Worm (Caenorhabditis elegans): ENCODE results near the gene F53B7.7.
A peak's percentile ranks its signal among the peaks of the same experiment; 100 is the strongest.

Gene F53B7.7

ce11 chrV:10991789-10992188 is 7.1 kb upstream of the F53B7.7 start, which contains the start of gene frpr-9:
Gene frpr-9, plus strand, starts transcription at chrV:10992089.
- TF ChIP-seq elt-2 (tag; optimal IDR thresholded peaks at IDR 0.05) (no peak), elt-3 (tag; optimal IDR thresholded peaks at IDR 0.05) (no peak), skn-1 (tag; optimal IDR thresholded peaks at IDR 0.05) (no peak), nhr-76 (tag; optimal IDR thresholded peaks at IDR 0.05) (no peak), nhr-11 (tag; optimal IDR thresholded peaks at IDR 0.05) (no peak), nhr-77 (tag; optimal IDR thresholded peaks at IDR 0.05) (no peak), nhr-12 (tag; optimal IDR thresholded peaks at IDR 0.05) (no peak), ceh-9 (tag; optimal IDR thresholded peaks at IDR 0.05) (no peak), nfya-1 (tag; optimal IDR thresholded peaks at IDR 0.05; ENCODE audit: insufficient read depth) (no peak), fkh-2 (tag; optimal IDR thresholded peaks at IDR 0.05) (no peak), egl-5 (tag; optimal IDR thresholded peaks at IDR 0.05) (no peak), pha-4 (tag; optimal IDR thresholded peaks at IDR 0.05) (no peak), nhr-43 (tag; optimal IDR thresholded peaks at IDR 0.05; ENCODE audit: poor library complexity, severe bottlenecking) (no peak)

- TF ChIP-seq pha-4 (tag; optimal IDR thresholded peaks at IDR 0.05) (peak; percentile 94), elt-2 (tag; optimal IDR thresholded peaks at IDR 0.05) (peak; percentile 18), snpc-4 (tag; optimal IDR thresholded peaks at IDR 0.05) (peak; percentile 87), nfya-1 (tag; optimal IDR thresholded peaks at IDR 0.05; ENCODE audit: insufficient read depth) (peak; percentile 81), R02D3.7 (tag; optimal IDR thresholded peaks at IDR 0.05) (peak; percentile 29), fkh-10 (GFP tag; optimal IDR thresholded peaks at IDR 0.05) (peak; percentile 22), egl-5 (tag; optimal IDR thresholded peaks at IDR 0.05) (peak; percentile 41), lin-39 (tag; optimal IDR thresholded peaks at IDR 0.05) (no peak), nhr-25 (tag; optimal IDR thresholded peaks at IDR 0.05) (peak; percentile 45), ceh-16 (tag; optimal IDR thresholded peaks at IDR 0.05) (no peak), lin-15B (tag; optimal IDR thresholded peaks at IDR 0.05) (peak; percentile 95), ztf-4 (tag; optimal IDR thresholded peaks at IDR 0.05) (no peak), nhr-43 (tag; optimal IDR thresholded peaks at IDR 0.05; ENCODE audit: poor library complexity, severe bottlenecking) (peak; percentile 12), pqm-1 (tag; optimal IDR thresholded peaks at IDR 0.05) (no peak)
Measured at ce11 chrV:11000650-11001049, 1.8 kb downstream of the F53B7.7 start, which contains the start of gene isy-1. Gene isy-1, minus strand, starts transcription at chrV:11000699.

ce11 chrV:11002434-11002833 is 3.5 kb downstream of the F53B7.7 start, which contains the start of gene F53B7.4:
Gene F53B7.4, minus strand, starts transcription at chrV:11002534.
- TF ChIP-seq aly-2 (tag; optimal IDR thresholded peaks at IDR 0.05), result no peak
- TF ChIP-seq eor-1 (tag; optimal IDR thresholded peaks at IDR 0.05), result no peak
- TF ChIP-seq nhr-67 (tag; optimal IDR thresholded peaks at IDR 0.05), result no peak
- TF ChIP-seq unc-39 (tag; optimal IDR thresholded peaks at IDR 0.05), result no peak
- TF ChIP-seq lsy-12 (tag; optimal IDR thresholded peaks at IDR 0.05), result no peak
- no peak for TF ChIP-seq nhr-23 (tag; optimal IDR thresholded peaks at IDR 0.05)
- no peak for TF ChIP-seq elt-2 (tag; optimal IDR thresholded peaks at IDR 0.05)
- TF ChIP-seq ztf-4 (tag; optimal IDR thresholded peaks at IDR 0.05), result no peak
- no peak for TF ChIP-seq ceh-82 (tag; optimal IDR thresholded peaks at IDR 0.05)
- TF ChIP-seq fkh-10 (GFP tag; optimal IDR thresholded peaks at IDR 0.05), result no peak
- no peak for TF ChIP-seq lin-15B (tag; optimal IDR thresholded peaks at IDR 0.05)
- no peak for TF ChIP-seq ceh-28 (tag; optimal IDR thresholded peaks at IDR 0.05)
- no peak for TF ChIP-seq nhr-25 (tag; optimal IDR thresholded peaks at IDR 0.05)
- TF ChIP-seq nhr-77 (tag; optimal IDR thresholded peaks at IDR 0.05), result no peak
- TF ChIP-seq nhr-43 (tag; optimal IDR thresholded peaks at IDR 0.05; ENCODE audit: poor library complexity, severe bottlenecking), result no peak
- TF ChIP-seq sea-2 (GFP tag; optimal IDR thresholded peaks at IDR 0.05), result no peak
- no peak for TF ChIP-seq egl-27 (tag; optimal IDR thresholded peaks at IDR 0.05)

ce11 chrV:11004094-11004493 is 5.2 kb downstream of the F53B7.7 start:
- no peak for TF ChIP-seq nhr-23 (tag; optimal IDR thresholded peaks at IDR 0.05)
- TF ChIP-seq zag-1 (tag; optimal IDR thresholded peaks at IDR 0.05), result no peak
- TF ChIP-seq snpc-4 (tag; optimal IDR thresholded peaks at IDR 0.05), result no peak
- no peak for TF ChIP-seq ztf-4 (tag; optimal IDR thresholded peaks at IDR 0.05)
- TF ChIP-seq ZK546.5 (tag; optimal IDR thresholded peaks at IDR 0.05), result no peak
- TF ChIP-seq nhr-11 (tag; optimal IDR thresholded peaks at IDR 0.05), result no peak
- TF ChIP-seq elt-1 (tag; optimal IDR thresholded peaks at IDR 0.05), result no peak
- no peak for TF ChIP-seq sea-2 (GFP tag; optimal IDR thresholded peaks at IDR 0.05)
- no peak for TF ChIP-seq nhr-25 (tag; optimal IDR thresholded peaks at IDR 0.05)
- no peak for TF ChIP-seq lin-39 (tag; optimal IDR thresholded peaks at IDR 0.05)
- no peak for TF ChIP-seq ztf-11 (tag; optimal IDR thresholded peaks at IDR 0.05)
- TF ChIP-seq elt-3 (tag; optimal IDR thresholded peaks at IDR 0.05), result no peak

Data from whole organism, L3 larva.